Worm (Caenorhabditis elegans): Measurements from ENCODE around the gene T14B4.1.

DNA sequence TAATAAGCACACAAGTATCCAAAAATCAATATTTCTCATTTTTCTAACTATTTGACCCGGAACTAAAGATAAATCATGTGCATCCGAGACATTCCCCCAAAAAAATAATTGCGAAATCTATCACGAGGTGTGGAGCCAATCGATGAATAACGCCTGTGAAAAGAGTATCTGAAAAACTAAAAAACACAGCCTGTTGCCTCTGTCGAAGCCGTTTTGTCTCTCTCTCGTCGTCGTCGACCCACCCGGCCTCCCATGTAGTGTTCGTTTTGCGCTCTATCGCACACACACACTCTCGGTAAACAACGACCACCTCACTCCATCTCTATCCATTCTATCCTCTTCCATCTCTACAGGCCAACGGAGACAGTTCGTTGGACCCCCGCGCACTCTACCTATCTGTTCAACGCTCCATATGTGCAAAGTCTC is 46.0 kb downstream of the T14B4.1 start:
- TF ChIP-seq mep-1 (tag; optimal IDR thresholded peaks at IDR 0.05) (peak; percentile 8), snpc-4 (tag; optimal IDR thresholded peaks at IDR 0.05) (no peak), nhr-28 (tag; optimal IDR thresholded peaks at IDR 0.05) (no peak)

All from whole organism, mixed stage, embryonic.